Worm (Caenorhabditis elegans): Measurements from ENCODE around the gene C48B4.8.

Gene C48B4.8

DNA sequence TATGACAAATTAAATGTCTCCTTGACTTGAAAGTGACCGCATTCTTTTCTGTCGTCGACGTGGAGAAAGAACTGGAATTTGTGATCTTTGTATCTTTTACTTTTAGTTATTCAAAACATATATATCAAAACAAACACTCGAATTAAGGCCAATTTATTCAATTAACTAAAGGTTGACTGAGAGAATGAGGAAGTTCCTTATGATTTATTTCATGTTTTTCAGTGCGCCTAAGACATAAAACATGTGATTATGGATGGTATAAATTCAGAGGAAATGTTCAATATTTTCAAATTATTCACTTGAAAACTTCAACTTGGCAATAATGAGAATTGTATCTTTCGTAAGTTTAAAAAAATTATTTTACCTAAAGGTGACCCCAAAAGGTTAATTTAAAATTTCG, 47.5 kb downstream of the C48B4.8 start, which contains the start of gene F55H2.8:
Gene F55H2.8 (plus strand): TSS at position 301 of the 400 bp plus-strand sequence.
- TF ChIP-seq unc-62 (GFP tag; optimal IDR thresholded peaks at IDR 0.05) (no peak), ceh-90 (tag; optimal IDR thresholded peaks at IDR 0.05) (no peak), unc-30 (tag; optimal IDR thresholded peaks at IDR 0.05) (no peak), lsy-2 (tag; optimal IDR thresholded peaks at IDR 0.05) (no peak), pag-3 (tag; optimal IDR thresholded peaks at IDR 0.05; ENCODE audit: borderline replicate concordance, insufficient read depth) (no peak)

- no peak for TF ChIP-seq nhr-11 (tag; optimal IDR thresholded peaks at IDR 0.05)
- TF ChIP-seq fos-1 (tag; optimal IDR thresholded peaks at IDR 0.05), result no peak
- no peak for TF ChIP-seq rnt-1 (tag; optimal IDR thresholded peaks at IDR 0.05)
- no peak for TF ChIP-seq hlh-4 (tag; optimal IDR thresholded peaks at IDR 0.05)
- TF ChIP-seq irx-1 (tag; optimal IDR thresholded peaks at IDR 0.05), result no peak
- TF ChIP-seq blmp-1 (tag; optimal IDR thresholded peaks at IDR 0.05), result no peak
- TF ChIP-seq pax-3 (tag; optimal IDR thresholded peaks at IDR 0.05), result no peak
Measured at ce11 chrIII:9513006-9513405, 48.1 kb downstream of the C48B4.8 start.

- no peak for TF ChIP-seq mef-2 (tag; optimal IDR thresholded peaks at IDR 0.05)
Measured at ce11 chrIII:9511660-9512059, 49.4 kb downstream of the C48B4.8 start.

DNA sequence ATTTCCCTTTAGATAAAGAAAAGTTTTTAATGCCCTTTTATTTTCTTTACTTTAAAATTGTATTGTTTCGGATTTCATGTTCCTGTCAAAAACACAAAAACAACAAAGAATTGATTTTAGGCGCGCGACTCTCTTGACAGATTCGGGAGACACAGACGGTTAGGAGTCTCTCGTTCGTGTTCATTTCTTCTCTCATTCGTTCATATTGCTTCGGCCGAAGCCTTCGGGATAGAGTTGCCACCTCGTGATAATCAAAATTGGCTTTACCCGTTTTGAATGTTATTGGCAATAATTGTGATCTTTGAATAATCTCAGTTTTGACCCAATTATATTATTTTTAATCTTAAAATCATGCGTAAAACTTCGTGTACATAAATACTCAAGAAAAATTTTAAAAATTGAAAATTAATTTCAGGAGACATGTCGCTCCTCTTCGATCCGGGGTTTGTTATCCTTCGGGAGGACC, 50.0 kb downstream of the C48B4.8 start, which contains the start of gene F55H2.5:
Gene F55H2.5 (plus strand): TSS at position 416 of the 466 bp plus-strand sequence.
- TF ChIP-seq nhr-77 (tag; optimal IDR thresholded peaks at IDR 0.05) (no peak), C04F5.9 (tag; optimal IDR thresholded peaks at IDR 0.05) (no peak), nhr-12 (tag; optimal IDR thresholded peaks at IDR 0.05) (no peak), fkh-8 (tag; optimal IDR thresholded peaks at IDR 0.05) (no peak), egl-27 (tag; optimal IDR thresholded peaks at IDR 0.05) (no peak), ama-1 (optimal IDR thresholded peaks at IDR 0.05) (no peak), swsn-7 (tag; optimal IDR thresholded peaks at IDR 0.05) (no peak), Y116A8C.19 (tag; optimal IDR thresholded peaks at IDR 0.05; ENCODE audit: borderline replicate concordance) (no peak), nhr-76 (tag; optimal IDR thresholded peaks at IDR 0.05) (no peak)
